Worm (Caenorhabditis elegans) whole organism, midembryonic: ENCODE measurements around the gene R11D1.13.

Experiments
- T22C8.4 ChIP-seq: fragments of 200-800 bp; sonication (Bioruptor generic); IDR thresholded peaks from 2 replicates; pipeline ENCODE4 v1.3.6; 2022; ENCODE audit warnings: missing genetic modification characterization, missing compliant biosample characterization
- cog-1 ChIP-seq: sonication (generic microtip); optimal IDR thresholded peaks from 2 replicates; lab custom pipeline; 2016; ENCODE audit warnings: missing genetic modification characterization, missing compliant biosample characterization
- flt-1 ChIP-seq: fragments of 200-800 bp; sonication (Bioruptor generic); IDR thresholded peaks from 2 replicates; pipeline ENCODE4 v1.3.6; 2022; ENCODE audit warnings: missing genetic modification characterization, missing compliant biosample characterization
- klf-2 ChIP-seq: fragments of 200-800 bp; sonication (Bioruptor generic); conservative IDR thresholded peaks from 2 replicates; pipeline ENCODE4 v1.3.6; 2022; ENCODE audit warnings: missing genetic modification reagents, missing genetic modification characterization, missing compliant biosample characterization
- med-1 ChIP-seq: sonication (generic microtip); optimal IDR thresholded peaks from 2 replicates; lab custom pipeline; 2017; ENCODE audit warnings: missing genetic modification characterization, mild to moderate bottlenecking, missing compliant biosample characterization, antibody characterized with exemption, missing genetic modification reagents; ENCODE audit not compliant: insufficient read depth
- ref-1 ChIP-seq: fragments of 200-800 bp; sonication (Bioruptor generic); conservative IDR thresholded peaks from 2 replicates; pipeline ENCODE4 v1.3.6; 2022; ENCODE audit warnings: missing genetic modification reagents, missing genetic modification characterization, missing compliant biosample characterization
- tab-1 ChIP-seq: fragments of 200-800 bp; sonication (Bioruptor generic); IDR thresholded peaks from 2 replicates; pipeline ENCODE4 v1.3.6; 2022; ENCODE audit warnings: missing genetic modification characterization, missing compliant biosample characterization
- ztf-23 ChIP-seq: fragments of 200-800 bp; sonication (Bioruptor generic); IDR thresholded peaks from 2 replicates; pipeline ENCODE4 v1.3.6; 2022; ENCODE audit warnings: missing genetic modification reagents, missing genetic modification characterization, missing compliant biosample characterization
- ztf-29 ChIP-seq: fragments of 200-800 bp; sonication (Bioruptor generic); IDR thresholded peaks from 2 replicates; pipeline ENCODE4 v1.3.6; 2022; ENCODE audit warnings: missing genetic modification reagents, missing genetic modification characterization, missing compliant biosample characterization

R11D1.13 gene

DNA sequence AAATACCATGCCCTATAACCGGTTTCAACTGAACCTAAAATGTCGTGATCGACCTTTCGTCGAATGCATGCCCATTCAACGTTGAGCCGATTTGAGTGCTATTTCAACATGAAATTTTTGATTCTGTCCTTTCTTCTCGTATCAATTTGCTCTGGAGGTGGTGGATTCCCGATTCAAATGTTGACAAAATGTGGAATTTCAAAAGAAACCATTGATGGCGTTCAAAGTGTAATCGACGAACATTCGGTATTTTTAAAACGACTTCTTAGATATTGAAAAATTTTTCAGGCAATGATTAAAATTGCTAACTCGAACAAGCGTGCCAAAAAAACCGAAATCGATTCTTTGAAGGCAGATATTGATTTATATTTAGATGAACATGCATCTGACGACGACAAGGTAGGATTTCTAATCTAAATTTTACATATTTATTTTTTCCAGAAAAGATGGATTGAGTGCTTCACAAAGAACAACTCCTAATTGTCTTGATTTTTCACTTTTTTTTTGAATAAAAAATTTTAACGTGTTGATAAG lies at the start of gene R11D1.13:
TSS of gene R11D1.13 (plus strand) at position 51 of the 534 bp plus-strand sequence.
- TF ChIP-seq tab-1 (no peak), T22C8.4 (GFP tag; lab: Robert Waterston, UW) (no peak), ztf-29 (GFP tag; lab: Robert Waterston, UW) (no peak), klf-2 (GFP tag; lab: Robert Waterston, UW) (no peak), ref-1 (no peak), cog-1 (no peak), ztf-23 (GFP tag; lab: Robert Waterston, UW) (no peak), flt-1 (GFP tag; lab: Robert Waterston, UW) (no peak), med-1 (GFP tag; lab: Kevin White, UChicago) (no peak)

DNA sequence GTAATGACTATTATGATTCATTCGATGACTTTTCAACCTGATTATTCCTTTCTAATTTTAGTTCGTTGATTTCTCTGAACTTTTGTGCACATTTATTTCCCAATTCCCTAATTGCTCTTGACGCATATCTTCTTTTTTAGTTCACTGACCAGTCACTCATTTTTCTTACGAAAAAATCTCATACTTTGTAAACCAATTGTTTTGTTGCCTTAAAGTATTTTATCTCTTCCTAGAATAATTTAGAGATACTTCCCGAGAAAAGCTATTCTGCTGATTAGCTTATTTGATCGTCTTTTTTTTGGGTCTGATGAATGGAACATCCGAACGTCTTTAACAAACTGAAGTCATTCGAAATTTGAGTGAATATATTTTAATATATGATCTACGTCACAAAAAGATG lies 47.7 kb upstream of the R11D1.13 start:
- TF ChIP-seq med-1 (GFP tag; lab: Kevin White, UChicago) (no peak), flt-1 (GFP tag; lab: Robert Waterston, UW) (no peak), cog-1 (no peak), tab-1 (no peak), klf-2 (GFP tag; lab: Robert Waterston, UW) (no peak), ztf-29 (GFP tag; lab: Robert Waterston, UW) (no peak), T22C8.4 (GFP tag; lab: Robert Waterston, UW) (no peak), ztf-23 (GFP tag; lab: Robert Waterston, UW) (no peak), ref-1 (no peak)

- no peak for TF ChIP-seq ztf-23 (GFP tag; lab: Robert Waterston, UW)
- TF ChIP-seq T22C8.4 (GFP tag; lab: Robert Waterston, UW): no peak
- TF ChIP-seq ref-1: no peak
- TF ChIP-seq med-1 (GFP tag; lab: Kevin White, UChicago): no peak
- TF ChIP-seq cog-1: no peak
- TF ChIP-seq tab-1: no peak
- no peak for TF ChIP-seq flt-1 (GFP tag; lab: Robert Waterston, UW)
- no peak for TF ChIP-seq ztf-29 (GFP tag; lab: Robert Waterston, UW)
- TF ChIP-seq klf-2 (GFP tag; lab: Robert Waterston, UW): no peak
These were observed 47.1 kb upstream of the R11D1.13 start, which contains the start of gene frpr-15 for ce11 chrV:12679807-12680206. Gene frpr-15, plus strand, starts transcription at chrV:12680107.

- TF ChIP-seq ztf-23 (GFP tag; lab: Robert Waterston, UW) (no peak), ref-1 (no peak), flt-1 (GFP tag; lab: Robert Waterston, UW) (no peak), tab-1 (no peak), med-1 (GFP tag; lab: Kevin White, UChicago) (no peak), klf-2 (GFP tag; lab: Robert Waterston, UW) (no peak), cog-1 (no peak), ztf-29 (GFP tag; lab: Robert Waterston, UW) (no peak)
These were observed 43.7 kb upstream of the R11D1.13 start for ce11 chrV:12683205-12683604.

ce11 chrV:12695155-12695554 lies 31.8 kb upstream of the R11D1.13 start, which contains the start of gene parn-1:
Gene parn-1, minus strand, starts transcription at chrV:12695255.
- TF ChIP-seq cog-1 (no peak), tab-1 (no peak), ztf-23 (GFP tag; lab: Robert Waterston, UW) (no peak), T22C8.4 (GFP tag; lab: Robert Waterston, UW) (no peak), med-1 (GFP tag; lab: Kevin White, UChicago) (no peak), klf-2 (GFP tag; lab: Robert Waterston, UW) (no peak), ref-1 (no peak), ztf-29 (GFP tag; lab: Robert Waterston, UW) (no peak), flt-1 (GFP tag; lab: Robert Waterston, UW) (no peak)

ce11 chrV:12695968-12696367 lies 31.0 kb upstream of the R11D1.13 start, which contains the start of gene K10C8.4:
Gene K10C8.4, plus strand, starts transcription at chrV:12696268.
- no peak for TF ChIP-seq med-1 (GFP tag; lab: Kevin White, UChicago)
- TF ChIP-seq T22C8.4 (GFP tag; lab: Robert Waterston, UW): no peak
- no peak for TF ChIP-seq ref-1
- no peak for TF ChIP-seq ztf-23 (GFP tag; lab: Robert Waterston, UW)
- TF ChIP-seq klf-2 (GFP tag; lab: Robert Waterston, UW): no peak
- no peak for TF ChIP-seq flt-1 (GFP tag; lab: Robert Waterston, UW)
- TF ChIP-seq tab-1: no peak
- no peak for TF ChIP-seq ztf-29 (GFP tag; lab: Robert Waterston, UW)

- TF ChIP-seq ztf-23 (GFP tag; lab: Robert Waterston, UW) (no peak), cog-1 (no peak), klf-2 (GFP tag; lab: Robert Waterston, UW) (no peak), T22C8.4 (GFP tag; lab: Robert Waterston, UW) (no peak), med-1 (GFP tag; lab: Kevin White, UChicago) (no peak), ref-1 (no peak), flt-1 (GFP tag; lab: Robert Waterston, UW) (no peak), ztf-29 (GFP tag; lab: Robert Waterston, UW) (no peak), tab-1 (no peak)
These were observed 30.2 kb upstream of the R11D1.13 start for ce11 chrV:12696790-12697189.

ce11 chrV:12697364-12697901 lies 29.5 kb upstream of the R11D1.13 start, which contains the start of gene istr-1:
Gene istr-1, plus strand, starts transcription at chrV:12697858.
- TF ChIP-seq flt-1 (GFP tag; lab: Robert Waterston, UW) (no peak), cog-1 (no peak), med-1 (GFP tag; lab: Kevin White, UChicago) (no peak), T22C8.4 (GFP tag; lab: Robert Waterston, UW) (no peak)

- no peak for TF ChIP-seq flt-1 (GFP tag; lab: Robert Waterston, UW)
- no peak for TF ChIP-seq med-1 (GFP tag; lab: Kevin White, UChicago)
- no peak for TF ChIP-seq tab-1
- no peak for TF ChIP-seq klf-2 (GFP tag; lab: Robert Waterston, UW)
- TF ChIP-seq ref-1: no peak
- no peak for TF ChIP-seq ztf-29 (GFP tag; lab: Robert Waterston, UW)
- TF ChIP-seq T22C8.4 (GFP tag; lab: Robert Waterston, UW): no peak
- no peak for TF ChIP-seq cog-1
- TF ChIP-seq ztf-23 (GFP tag; lab: Robert Waterston, UW): no peak
These were observed 25.3 kb upstream of the R11D1.13 start for ce11 chrV:12701613-12702012.
